Worm (Caenorhabditis elegans) whole organism, early embryonic: ENCODE results near the gene E02C12.8.

Experiments
- ama-1 ChIP-seq: fragments of 150-350 bp; optimal IDR thresholded peaks from 2 replicates; lab custom pipeline; 2014
- flt-1 ChIP-seq: fragments of 200-800 bp; sonication (Bioruptor generic); IDR thresholded peaks from 2 replicates; pipeline ENCODE4 v1.3.6; 2022; ENCODE audit warnings: missing genetic modification characterization, missing compliant biosample characterization
- pes-1 ChIP-seq: fragments of 200-800 bp; sonication (Bioruptor generic); IDR thresholded peaks from 2 replicates; pipeline ENCODE4 v1.3.6; 2022; ENCODE audit warnings: missing genetic modification reagents, missing genetic modification characterization, missing compliant biosample characterization

DNA sequence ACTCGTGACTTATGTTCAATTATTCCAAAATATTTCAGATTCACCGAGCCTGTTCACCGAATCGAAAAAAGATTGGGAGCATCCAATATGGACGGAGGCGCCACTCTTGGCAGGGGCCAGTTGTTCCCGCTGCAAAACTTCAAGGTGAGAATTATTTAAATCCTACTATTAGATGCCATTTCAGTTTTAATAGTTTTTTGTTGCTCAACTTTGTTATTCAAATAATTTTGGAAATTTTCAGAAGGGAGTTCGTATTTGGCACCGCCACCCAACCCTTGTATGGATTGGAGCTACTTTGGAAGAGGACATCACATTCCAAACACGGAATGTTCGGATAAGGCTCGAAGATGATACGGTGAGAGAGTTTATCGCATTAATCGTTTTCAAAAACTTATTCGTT lies 12.7 kb upstream of the E02C12.8 start, which contains the start of gene hum-2:
- TF ChIP-seq pes-1 (GFP tag; lab: Robert Waterston, UW), result no peak
- no peak for TF ChIP-seq ama-1 (lab: Kevin White, UChicago)
- TF ChIP-seq flt-1 (GFP tag; lab: Robert Waterston, UW), result no peak
